Worm (Caenorhabditis elegans) whole organism, midembryonic: Measurements from ENCODE around the gene clec-3.
"Not testable (repeated sequence)": the region's sequence is repeated elsewhere in the genome, so short reads cannot be mapped to it uniquely, and the experiment has no call there.

Source experiments
- T22C8.4 ChIP-seq: fragments of 200-800 bp; sonication (Bioruptor generic); IDR thresholded peaks from 2 replicates; pipeline ENCODE4 v1.3.6; 2022; ENCODE audit warnings: missing genetic modification characterization, missing compliant biosample characterization
- cog-1 ChIP-seq: sonication (generic microtip); optimal IDR thresholded peaks from 2 replicates; lab custom pipeline; 2016; ENCODE audit warnings: missing genetic modification characterization, missing compliant biosample characterization
- flt-1 ChIP-seq: fragments of 200-800 bp; sonication (Bioruptor generic); IDR thresholded peaks from 2 replicates; pipeline ENCODE4 v1.3.6; 2022; ENCODE audit warnings: missing genetic modification characterization, missing compliant biosample characterization
- klf-2 ChIP-seq: fragments of 200-800 bp; sonication (Bioruptor generic); conservative IDR thresholded peaks from 2 replicates; pipeline ENCODE4 v1.3.6; 2022; ENCODE audit warnings: missing genetic modification reagents, missing genetic modification characterization, missing compliant biosample characterization
- med-1 ChIP-seq: sonication (generic microtip); optimal IDR thresholded peaks from 2 replicates; lab custom pipeline; 2017; ENCODE audit warnings: missing genetic modification characterization, mild to moderate bottlenecking, missing compliant biosample characterization, antibody characterized with exemption, missing genetic modification reagents; ENCODE audit not compliant: insufficient read depth
- ref-1 ChIP-seq: fragments of 200-800 bp; sonication (Bioruptor generic); conservative IDR thresholded peaks from 2 replicates; pipeline ENCODE4 v1.3.6; 2022; ENCODE audit warnings: missing genetic modification reagents, missing genetic modification characterization, missing compliant biosample characterization
- tab-1 ChIP-seq: fragments of 200-800 bp; sonication (Bioruptor generic); IDR thresholded peaks from 2 replicates; pipeline ENCODE4 v1.3.6; 2022; ENCODE audit warnings: missing genetic modification characterization, missing compliant biosample characterization
- ztf-23 ChIP-seq: fragments of 200-800 bp; sonication (Bioruptor generic); IDR thresholded peaks from 2 replicates; pipeline ENCODE4 v1.3.6; 2022; ENCODE audit warnings: missing genetic modification reagents, missing genetic modification characterization, missing compliant biosample characterization
- ztf-29 ChIP-seq: fragments of 200-800 bp; sonication (Bioruptor generic); IDR thresholded peaks from 2 replicates; pipeline ENCODE4 v1.3.6; 2022; ENCODE audit warnings: missing genetic modification reagents, missing genetic modification characterization, missing compliant biosample characterization

The clec-3 gene

DNA sequence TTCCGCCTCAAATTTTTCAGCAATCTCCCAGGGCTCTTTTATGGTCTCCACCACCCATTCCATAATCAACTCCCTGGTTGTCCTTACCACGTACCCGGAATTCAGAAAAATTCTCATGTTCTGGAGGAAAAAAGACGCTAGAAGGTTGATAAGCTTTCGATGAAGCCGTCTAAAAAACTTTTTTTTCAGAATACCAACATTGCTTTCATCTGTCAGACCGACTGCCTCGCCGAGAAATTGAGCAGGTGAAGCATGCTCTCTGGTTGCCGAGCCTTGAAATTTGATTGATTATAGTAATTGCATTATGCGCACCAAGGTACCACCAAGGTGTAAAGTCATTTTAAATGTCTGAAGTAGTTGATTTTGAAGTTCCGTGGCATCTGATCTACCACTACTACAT is 26.2 kb upstream of the clec-3 start, which contains the start of gene sri-30:
Gene sri-30 (plus strand): TSS at position 301 of the 400 bp plus-strand sequence.
- no peak for TF ChIP-seq cog-1 (tag; lab: Kevin White, UChicago)

DNA sequence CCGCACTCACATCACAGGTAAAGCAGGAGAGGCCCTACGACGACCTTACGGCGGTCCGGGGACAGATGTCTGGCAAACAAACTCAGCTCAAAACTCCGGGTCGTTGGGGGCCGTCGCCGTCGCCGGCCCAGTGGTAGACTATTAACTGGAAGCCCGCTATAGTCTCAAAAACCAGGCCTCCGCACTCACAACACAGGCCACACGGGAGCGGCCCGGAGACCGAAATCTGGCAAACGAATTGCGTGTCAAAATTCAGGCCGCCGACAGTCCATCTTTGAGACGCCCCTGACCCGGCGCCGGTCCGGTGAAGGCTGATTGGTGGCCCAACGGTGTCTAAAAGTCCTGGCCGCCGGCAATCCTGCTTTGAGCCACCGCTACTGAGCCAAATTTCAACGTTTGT is 25.7 kb upstream of the clec-3 start:
- TF ChIP-seq T22C8.4 (GFP tag; lab: Robert Waterston, UW) = no peak

DNA sequence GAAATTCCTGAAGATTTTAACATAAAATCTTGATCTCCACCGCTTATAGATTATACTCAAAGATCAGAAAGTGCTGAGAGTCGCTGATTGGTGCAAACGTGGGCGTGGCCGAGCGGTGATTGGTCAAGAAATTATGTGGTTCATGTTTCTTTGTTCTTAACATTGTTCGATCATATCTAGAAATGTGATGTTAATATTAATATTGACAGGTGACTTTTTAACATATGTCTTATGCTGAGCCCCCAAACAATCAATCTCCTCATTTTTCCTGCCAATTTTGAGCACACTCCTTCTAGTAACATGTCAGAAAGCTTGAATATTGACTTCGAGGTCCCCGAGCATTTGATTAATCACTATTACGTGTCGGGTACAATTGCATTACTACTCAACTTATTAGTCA is 24.3 kb upstream of the clec-3 start, which contains the start of gene sri-29:
Gene sri-29 (plus strand): TSS at position 301 of the 400 bp plus-strand sequence.
- TF ChIP-seq ref-1 = no peak
- TF ChIP-seq ztf-29 (GFP tag; lab: Robert Waterston, UW) = no peak
- TF ChIP-seq tab-1 = no peak
- no peak for TF ChIP-seq cog-1 (tag; lab: Kevin White, UChicago)
- TF ChIP-seq ztf-23 (GFP tag; lab: Robert Waterston, UW) = no peak
- no peak for TF ChIP-seq flt-1 (GFP tag; lab: Robert Waterston, UW)
- TF ChIP-seq med-1 (GFP tag; lab: Kevin White, UChicago) = no peak
- TF ChIP-seq T22C8.4 (GFP tag; lab: Robert Waterston, UW) = no peak
- TF ChIP-seq klf-2 (GFP tag; lab: Robert Waterston, UW) = no peak

DNA sequence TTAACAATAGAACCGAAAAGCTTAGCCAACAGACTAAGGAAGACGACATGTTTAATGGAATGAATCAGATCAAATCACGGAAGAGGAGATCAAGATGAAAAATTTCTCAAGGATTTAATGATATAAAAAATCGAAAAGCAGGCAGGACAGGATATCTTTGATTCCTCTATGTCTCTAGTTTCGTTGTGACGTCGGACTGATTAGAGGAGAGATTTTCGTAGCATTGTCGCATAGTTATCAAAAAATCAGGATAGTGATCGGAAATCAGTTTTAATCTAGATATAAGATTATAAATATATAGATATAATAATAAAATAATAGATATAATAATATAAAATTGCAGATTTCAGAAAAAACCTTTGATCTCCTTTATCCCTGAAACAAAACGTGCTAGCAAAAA is 23.7 kb upstream of the clec-3 start, which contains the start of gene B0454.8:
Gene B0454.8 (minus strand): TSS at position 101 of the 400 bp plus-strand sequence.
- no peak for TF ChIP-seq ztf-23 (GFP tag; lab: Robert Waterston, UW)
- TF ChIP-seq tab-1 = no peak
- TF ChIP-seq med-1 (GFP tag; lab: Kevin White, UChicago) = no peak
- TF ChIP-seq flt-1 (GFP tag; lab: Robert Waterston, UW) = no peak
- no peak for TF ChIP-seq T22C8.4 (GFP tag; lab: Robert Waterston, UW)
- no peak for TF ChIP-seq cog-1 (tag; lab: Kevin White, UChicago)
- TF ChIP-seq ztf-29 (GFP tag; lab: Robert Waterston, UW) = no peak
- TF ChIP-seq ref-1 = no peak
- TF ChIP-seq klf-2 (GFP tag; lab: Robert Waterston, UW) = no peak

DNA sequence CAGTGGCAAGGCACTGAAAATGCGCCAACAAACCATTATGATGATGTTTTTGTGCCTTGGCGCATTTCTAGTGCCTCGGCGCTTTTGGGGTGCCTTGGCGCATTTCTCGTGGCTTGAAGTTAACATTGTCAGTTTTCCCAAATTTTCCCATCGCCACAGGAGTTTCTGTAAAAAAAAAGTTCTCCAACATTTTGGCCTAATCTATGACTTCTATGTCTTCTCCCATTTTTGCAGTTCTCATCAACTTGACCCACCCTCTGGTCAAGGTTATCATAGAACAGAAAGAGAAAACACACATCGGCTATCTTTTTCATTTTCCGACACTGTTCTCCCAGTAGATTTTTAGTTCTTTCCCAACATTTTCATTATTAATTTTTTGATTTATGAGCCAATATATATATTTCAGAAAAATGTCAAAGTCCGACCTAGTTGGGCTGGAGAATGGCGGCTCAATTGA is 18.8 kb upstream of the clec-3 start, which contains the start of the genes B0454.26 and B0454.5:
Gene B0454.26 (minus strand): TSS at position 101 of the 457 bp plus-strand sequence.
Gene B0454.5 (plus strand): TSS at position 407 of the 457 bp plus-strand sequence.
- no peak for TF ChIP-seq tab-1
- TF ChIP-seq flt-1 (GFP tag; lab: Robert Waterston, UW) = no peak
- no peak for TF ChIP-seq klf-2 (GFP tag; lab: Robert Waterston, UW)
- no peak for TF ChIP-seq T22C8.4 (GFP tag; lab: Robert Waterston, UW)
- TF ChIP-seq ref-1 = no peak
- TF ChIP-seq ztf-29 (GFP tag; lab: Robert Waterston, UW) = no peak
- TF ChIP-seq ztf-23 (GFP tag; lab: Robert Waterston, UW) = no peak
- no peak for TF ChIP-seq med-1 (GFP tag; lab: Kevin White, UChicago)
- TF ChIP-seq cog-1 (tag; lab: Kevin White, UChicago) = no peak

DNA sequence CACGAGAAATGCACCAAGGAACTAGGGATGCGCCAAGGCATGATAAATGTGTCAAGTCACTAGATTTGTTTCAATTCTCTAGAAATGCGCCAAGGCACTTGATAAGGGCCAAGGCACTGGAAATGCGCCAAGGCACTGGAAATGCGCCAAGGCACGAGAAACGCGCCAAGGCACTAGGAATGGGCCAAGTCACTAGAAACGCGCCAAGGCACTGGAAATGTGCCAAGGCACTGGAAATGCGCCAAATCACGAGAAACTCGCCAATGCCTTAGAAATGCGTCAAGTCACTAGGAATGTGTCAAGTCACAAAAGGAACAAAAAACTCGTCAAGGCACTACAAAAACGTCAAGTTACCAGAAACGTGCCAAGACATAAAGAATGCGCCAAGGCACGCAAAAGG is 16.6 kb upstream of the clec-3 start:
- TF ChIP-seq ref-1 (no peak), T22C8.4 (GFP tag; lab: Robert Waterston, UW) (no peak), klf-2 (GFP tag; lab: Robert Waterston, UW) (no peak), ztf-23 (GFP tag; lab: Robert Waterston, UW) (no peak), tab-1 (no peak), med-1 (GFP tag; lab: Kevin White, UChicago) (no peak), flt-1 (GFP tag; lab: Robert Waterston, UW) (no peak), cog-1 (tag; lab: Kevin White, UChicago) (no peak), ztf-29 (GFP tag; lab: Robert Waterston, UW) (no peak)

DNA sequence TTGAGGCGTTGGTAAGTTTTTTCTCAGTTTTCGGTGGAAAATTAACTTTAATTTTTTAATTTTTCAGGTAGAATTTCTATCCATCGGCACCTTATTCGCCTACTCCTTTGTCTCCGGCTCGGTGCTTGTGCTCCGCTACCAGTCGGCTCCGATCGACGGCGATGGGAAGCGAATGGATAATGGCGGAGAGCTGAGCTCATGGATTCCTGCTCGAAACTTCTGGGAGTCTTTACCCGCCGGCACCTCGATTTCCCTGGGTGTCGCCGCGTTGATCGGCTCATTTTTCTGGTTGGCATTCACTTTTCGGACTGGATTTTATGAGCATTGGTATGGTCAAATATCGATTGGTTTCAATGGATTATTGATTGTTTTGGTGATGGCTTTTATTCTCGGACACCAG is 15.2 kb upstream of the clec-3 start:
- TF ChIP-seq klf-2 (GFP tag; lab: Robert Waterston, UW) (no peak), T22C8.4 (GFP tag; lab: Robert Waterston, UW) (0 out of 2 replicates have a peak, but pooled peaks have one; percentile 30), cog-1 (tag; lab: Kevin White, UChicago) (no peak), ztf-23 (GFP tag; lab: Robert Waterston, UW) (no peak), med-1 (GFP tag; lab: Kevin White, UChicago) (no peak), flt-1 (GFP tag; lab: Robert Waterston, UW) (no peak)

DNA sequence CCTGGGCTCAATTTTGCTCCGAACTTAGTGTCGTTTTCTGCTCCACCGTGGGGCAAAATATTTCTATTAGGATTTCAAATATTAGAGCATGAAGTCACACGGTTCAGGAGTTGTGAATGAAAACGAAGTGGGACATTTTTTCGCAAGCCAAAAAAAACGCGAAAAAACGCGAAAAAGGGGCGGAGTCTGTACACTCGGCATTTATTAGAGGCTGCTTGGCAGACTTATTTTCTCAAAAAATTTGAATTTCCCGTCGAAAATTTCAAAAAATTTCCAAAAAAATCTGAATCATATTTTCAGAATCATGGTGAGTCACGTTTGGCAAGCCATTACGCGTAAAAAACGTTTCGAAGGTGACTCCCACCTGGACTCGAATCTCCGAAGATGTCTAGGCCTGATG is 12.8 kb upstream of the clec-3 start, which contains the start of gene B0454.6:
Gene B0454.6 (plus strand): TSS at position 301 of the 400 bp plus-strand sequence.
- not testable (repeated sequence) for TF ChIP-seq cog-1 (tag; lab: Kevin White, UChicago); flt-1 (GFP tag; lab: Robert Waterston, UW); med-1 (GFP tag; lab: Kevin White, UChicago)

DNA sequence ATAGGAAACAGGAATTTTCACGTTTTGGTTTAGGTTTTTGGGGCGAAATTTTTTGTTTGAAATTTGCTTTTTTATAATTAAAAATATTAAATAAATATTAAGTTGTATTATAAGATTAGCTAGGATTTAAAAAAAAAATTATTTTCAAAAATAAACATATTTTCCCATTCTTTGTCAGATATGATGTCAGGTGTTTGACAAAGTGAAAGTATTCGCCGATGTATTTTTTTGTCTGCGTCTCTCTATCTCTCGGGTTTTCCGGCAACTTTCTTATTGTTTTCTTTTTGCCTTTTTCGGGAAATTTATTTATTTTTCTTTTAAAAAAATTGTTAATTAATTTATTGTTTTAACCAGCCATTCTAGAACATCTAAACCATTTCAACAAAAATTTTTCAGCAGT is 10.7 kb upstream of the clec-3 start:
- no peak for TF ChIP-seq klf-2 (GFP tag; lab: Robert Waterston, UW)
- TF ChIP-seq ref-1 = no peak
- TF ChIP-seq flt-1 (GFP tag; lab: Robert Waterston, UW) = no peak
- TF ChIP-seq tab-1 = no peak
- TF ChIP-seq med-1 (GFP tag; lab: Kevin White, UChicago) = no peak
- TF ChIP-seq T22C8.4 (GFP tag; lab: Robert Waterston, UW) = no peak
- TF ChIP-seq cog-1 (tag; lab: Kevin White, UChicago) = no peak

DNA sequence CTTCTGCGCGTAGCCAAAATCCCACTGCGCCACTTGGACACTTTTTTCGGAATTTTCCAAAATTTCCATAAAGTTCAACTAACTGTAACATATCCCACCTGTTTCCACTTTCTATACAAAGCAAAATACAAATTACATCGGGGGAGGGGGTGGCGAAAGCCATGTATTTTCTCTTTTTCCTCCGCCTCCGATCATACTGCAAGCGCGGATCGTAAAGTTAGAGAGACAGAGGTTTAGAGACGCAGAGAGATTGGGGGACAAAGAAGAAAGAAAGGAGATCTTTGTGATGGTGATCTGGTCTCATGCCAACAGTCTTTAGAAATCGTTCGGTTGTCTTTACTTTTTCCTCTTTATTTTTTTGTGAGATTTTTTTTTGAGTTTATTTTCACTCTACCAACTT is 8.6 kb upstream of the clec-3 start:
- TF ChIP-seq ref-1 (no peak), flt-1 (GFP tag; lab: Robert Waterston, UW) (no peak)
